Worm (Caenorhabditis elegans) whole organism, mixed stage, embryonic: ENCODE data around the gene Y56A3A.22.

Experiments used
- M03D4.4 ChIP-seq: sonication (generic microtip); optimal IDR thresholded peaks from 2 replicates; lab custom pipeline; 2017; ENCODE audit warnings: mild to moderate bottlenecking, missing genetic modification characterization, missing compliant biosample characterization
- bed-3 ChIP-seq: fragments of 200-800 bp; sonication (Bioruptor generic); optimal IDR thresholded peaks from 3 replicates; lab custom pipeline; 2018; ENCODE audit warnings: mild to moderate bottlenecking, missing genetic modification characterization, moderate library complexity, missing compliant biosample characterization
- blmp-1 ChIP-seq: fragments of 150-350 bp; optimal IDR thresholded peaks from 2 replicates; lab custom pipeline; 2014; ENCODE audit warnings: missing biosample characterization, missing genetic modification characterization
- ceh-39 ChIP-seq: fragments of 150-350 bp; optimal IDR thresholded peaks from 2 replicates; lab custom pipeline; 2014; ENCODE audit warnings: missing biosample characterization, missing genetic modification characterization
- ceh-83 ChIP-seq: fragments of 200-800 bp; sonication (Bioruptor generic); optimal IDR thresholded peaks from 2 replicates; lab custom pipeline; 2018; ENCODE audit warnings: mild to moderate bottlenecking, missing genetic modification characterization, missing compliant biosample characterization
- ces-1 ChIP-seq: fragments of 150-350 bp; optimal IDR thresholded peaks from 2 replicates; lab custom pipeline; 2014; ENCODE audit warnings: missing biosample characterization, missing genetic modification reagents, missing genetic modification characterization
- cnd-1 ChIP-seq: fragments of 200-800 bp; sonication (Bioruptor generic); optimal IDR thresholded peaks from 2 replicates; lab custom pipeline; 2018; ENCODE audit warnings: mild to moderate bottlenecking, missing genetic modification characterization, missing compliant biosample characterization
- drap-1 ChIP-seq: fragments of 200-800 bp; sonication (Bioruptor generic); optimal IDR thresholded peaks from 3 replicates; lab custom pipeline; 2018; ENCODE audit warnings: mild to moderate bottlenecking, missing genetic modification characterization, missing compliant biosample characterization
- elt-1 ChIP-seq: sonication (generic microtip); optimal IDR thresholded peaks from 2 replicates; lab custom pipeline; 2017; ENCODE audit warnings: missing genetic modification characterization, mild to moderate bottlenecking, missing compliant biosample characterization, antibody characterized with exemption, moderate library complexity, borderline replicate concordance; ENCODE audit not compliant: insufficient read depth
- elt-3 ChIP-seq: fragments of 150-350 bp; optimal IDR thresholded peaks from 2 replicates; lab custom pipeline; 2014; ENCODE audit warnings: missing biosample characterization, missing genetic modification characterization
- flh-1 ChIP-seq: fragments of 200-800 bp; sonication (Bioruptor generic); optimal IDR thresholded peaks from 2 replicates; lab custom pipeline; 2018; ENCODE audit warnings: mild to moderate bottlenecking, missing genetic modification characterization, moderate library complexity, missing compliant biosample characterization
- ham-2 ChIP-seq: fragments of 200-800 bp; sonication (Bioruptor generic); optimal IDR thresholded peaks from 2 replicates; lab custom pipeline; 2018; ENCODE audit warnings: mild to moderate bottlenecking, missing genetic modification characterization, missing compliant biosample characterization
- hlh-1 ChIP-seq: fragments of 150-350 bp; optimal IDR thresholded peaks from 2 replicates; lab custom pipeline; 2014; ENCODE audit warnings: missing biosample characterization, missing genetic modification reagents, missing genetic modification characterization
- lin-13 ChIP-seq: fragments of 150-350 bp; optimal IDR thresholded peaks from 2 replicates; lab custom pipeline; 2014; ENCODE audit warnings: missing biosample characterization, missing genetic modification characterization
- lin-32 ChIP-seq: fragments of 200-800 bp; sonication (Bioruptor generic); optimal IDR thresholded peaks from 2 replicates; lab custom pipeline; 2018; ENCODE audit warnings: mild to moderate bottlenecking, missing genetic modification characterization, missing compliant biosample characterization
- lsy-2 ChIP-seq: fragments of 150-350 bp; optimal IDR thresholded peaks from 2 replicates; lab custom pipeline; 2014; ENCODE audit warnings: missing biosample characterization, missing genetic modification characterization
- mab-5 ChIP-seq: fragments of 150-350 bp; optimal IDR thresholded peaks from 2 replicates; lab custom pipeline; 2014; ENCODE audit warnings: missing biosample characterization, missing genetic modification characterization
- mep-1 ChIP-seq: fragments of 150-350 bp; optimal IDR thresholded peaks from 2 replicates; lab custom pipeline; 2017; ENCODE audit warnings: missing biosample characterization, missing genetic modification reagents, missing genetic modification characterization, inconsistent platforms
- mls-2 ChIP-seq: sonication (generic microtip); optimal IDR thresholded peaks from 2 replicates; lab custom pipeline; 2016; ENCODE audit warnings: mild to moderate bottlenecking, missing genetic modification characterization, moderate library complexity, missing compliant biosample characterization
- nhr-12 ChIP-seq: fragments of 150-350 bp; optimal IDR thresholded peaks from 2 replicates; lab custom pipeline; 2014; ENCODE audit warnings: missing biosample characterization, missing genetic modification characterization
- nhr-237 ChIP-seq: fragments of 150-350 bp; optimal IDR thresholded peaks from 2 replicates; lab custom pipeline; 2014; ENCODE audit warnings: missing biosample characterization, missing genetic modification characterization
- pha-4 ChIP-seq: fragments of 150-350 bp; optimal IDR thresholded peaks from 2 replicates; lab custom pipeline; 2018; ENCODE audit warnings: missing biosample characterization, missing genetic modification reagents, missing genetic modification characterization
- sem-2 ChIP-seq: fragments of 200-800 bp; sonication (Bioruptor generic); optimal IDR thresholded peaks from 2 replicates; lab custom pipeline; 2018; ENCODE audit warnings: mild to moderate bottlenecking, missing genetic modification characterization, missing compliant biosample characterization
- sptf-1 ChIP-seq: sonication (generic microtip); optimal IDR thresholded peaks from 2 replicates; lab custom pipeline; 2017; ENCODE audit warnings: mild to moderate bottlenecking, missing genetic modification characterization, moderate library complexity, missing compliant biosample characterization
- tbx-8 ChIP-seq: fragments of 200-800 bp; sonication (Bioruptor generic); optimal IDR thresholded peaks from 2 replicates; lab custom pipeline; 2018; ENCODE audit warnings: mild to moderate bottlenecking, missing genetic modification characterization, moderate library complexity, missing compliant biosample characterization
- unc-120 ChIP-seq: sonication (generic microtip); optimal IDR thresholded peaks from 2 replicates; lab custom pipeline; 2017; ENCODE audit warnings: missing genetic modification characterization, missing compliant biosample characterization; ENCODE audit not compliant: poor library complexity, severe bottlenecking
- unc-39 ChIP-seq: fragments of 150-350 bp; optimal IDR thresholded peaks from 2 replicates; lab custom pipeline; 2014; ENCODE audit warnings: missing biosample characterization, missing genetic modification characterization
- unc-62 ChIP-seq: fragments of 150-350 bp; optimal IDR thresholded peaks from 2 replicates; lab custom pipeline; 2014; ENCODE audit warnings: missing biosample characterization, missing genetic modification reagents, missing genetic modification characterization
- zip-8 ChIP-seq: fragments of 150-350 bp; optimal IDR thresholded peaks from 2 replicates; lab custom pipeline; 2014; ENCODE audit warnings: missing biosample characterization, missing genetic modification characterization
- ztf-11 ChIP-seq: fragments of 150-350 bp; optimal IDR thresholded peaks from 2 replicates; lab custom pipeline; 2014; ENCODE audit warnings: missing biosample characterization, missing genetic modification characterization

Y56A3A.22 gene

ce11 chrIII:11920187-11920785 lies 1.2 kb upstream of the Y56A3A.22 start, which contains the start of the genes ccf-1 and trap-4:
Gene ccf-1, minus strand, starts transcription at chrIII:11920237.
Gene trap-4, plus strand, starts transcription at chrIII:11920735.
- no peak for TF ChIP-seq unc-39 (tag; lab: Kevin White, UChicago)
- no peak for TF ChIP-seq ham-2 (GFP tag; lab: Kevin White, UChicago)
- TF ChIP-seq blmp-1 (tag; lab: Kevin White, UChicago), result peak; percentile 30
- TF ChIP-seq pha-4 (tag; lab: Kevin White, UChicago), result peak; percentile 29
- peak; percentile 27 for TF ChIP-seq ceh-39
- TF ChIP-seq lsy-2 (tag; lab: Kevin White, UChicago), result peak; percentile 30
- TF ChIP-seq lin-13 (tag; lab: Kevin White, UChicago), result peak; percentile 33
- peak; percentile 13 for TF ChIP-seq hlh-1
- TF ChIP-seq ces-1 (GFP tag; lab: Kevin White, UChicago), result peak; percentile 37
- no peak for TF ChIP-seq lin-32 (GFP tag; lab: Kevin White, UChicago)
- TF ChIP-seq mep-1 (tag; lab: Kevin White, UChicago), result peak; percentile 36
- peak; percentile 36 for TF ChIP-seq unc-120 (tag; lab: Kevin White, UChicago)

- TF ChIP-seq hlh-1, result no peak
- no peak for TF ChIP-seq unc-39 (tag; lab: Kevin White, UChicago)
- no peak for TF ChIP-seq M03D4.4 (tag; lab: Kevin White, UChicago)
- TF ChIP-seq nhr-237, result no peak
- TF ChIP-seq mls-2 (tag; lab: Kevin White, UChicago), result no peak
- TF ChIP-seq mep-1 (tag; lab: Kevin White, UChicago), result no peak
- no peak for TF ChIP-seq elt-3
- TF ChIP-seq drap-1, result no peak
- TF ChIP-seq sem-2 (GFP tag; lab: Kevin White, UChicago), result no peak
- no peak for TF ChIP-seq mab-5 (tag; lab: Kevin White, UChicago)
- TF ChIP-seq ham-2 (GFP tag; lab: Kevin White, UChicago), result no peak
- no peak for TF ChIP-seq elt-1
- no peak for TF ChIP-seq unc-120 (tag; lab: Kevin White, UChicago)
Observed at ce11 chrIII:11923586-11923985, 2.1 kb downstream of the Y56A3A.22 start, which contains the start of gene nft-1. Gene nft-1, plus strand, starts transcription at chrIII:11923886.

ce11 chrIII:11930899-11931298 lies 9.4 kb downstream of the Y56A3A.22 start:
- no peak for TF ChIP-seq M03D4.4 (tag; lab: Kevin White, UChicago)
- TF ChIP-seq unc-120 (tag; lab: Kevin White, UChicago), result no peak
- no peak for TF ChIP-seq bed-3
- no peak for TF ChIP-seq zip-8 (tag; lab: Kevin White, UChicago)
- no peak for TF ChIP-seq blmp-1 (tag; lab: Kevin White, UChicago)
- TF ChIP-seq sem-2 (GFP tag; lab: Kevin White, UChicago), result no peak
- TF ChIP-seq unc-62, result no peak
- TF ChIP-seq drap-1, result no peak
- TF ChIP-seq tbx-8 (GFP tag; lab: Kevin White, UChicago), result no peak
- TF ChIP-seq mls-2 (tag; lab: Kevin White, UChicago), result no peak

- TF ChIP-seq tbx-8 (GFP tag; lab: Kevin White, UChicago) (no peak), sptf-1 (tag; lab: Kevin White, UChicago) (peak; percentile 20)
- TF ChIP-seq, all 35 proteins: peak for 1
Observed at ce11 chrIII:11931960-11932359, 10.5 kb downstream of the Y56A3A.22 start.

- TF ChIP-seq blmp-1 (tag; lab: Kevin White, UChicago), result no peak
- TF ChIP-seq nhr-12, result no peak
- no peak for TF ChIP-seq flh-1 (GFP tag; lab: Kevin White, UChicago)
- no peak for TF ChIP-seq unc-39 (tag; lab: Kevin White, UChicago)
- no peak for TF ChIP-seq lin-13 (tag; lab: Kevin White, UChicago)
- no peak for TF ChIP-seq sptf-1 (tag; lab: Kevin White, UChicago)
- no peak for TF ChIP-seq mls-2 (tag; lab: Kevin White, UChicago)
- no peak for TF ChIP-seq mab-5 (tag; lab: Kevin White, UChicago)
- no peak for TF ChIP-seq elt-1
- no peak for TF ChIP-seq bed-3
- TF ChIP-seq cnd-1 (tag; lab: Kevin White, UChicago), result no peak
- no peak for TF ChIP-seq ztf-11
- no peak for TF ChIP-seq lsy-2 (tag; lab: Kevin White, UChicago)
- no peak for TF ChIP-seq sem-2 (GFP tag; lab: Kevin White, UChicago)
- no peak for TF ChIP-seq M03D4.4 (tag; lab: Kevin White, UChicago)
- TF ChIP-seq ham-2 (GFP tag; lab: Kevin White, UChicago), result no peak
- no peak for TF ChIP-seq ceh-39
- TF ChIP-seq ceh-83 (GFP tag; lab: Kevin White, UChicago), result no peak
- TF ChIP-seq unc-62, result no peak
Observed at ce11 chrIII:11933539-11933938, 12.0 kb downstream of the Y56A3A.22 start, which contains the start of gene dolk-1. Gene dolk-1, minus strand, starts transcription at chrIII:11933639.
